Worm (Caenorhabditis elegans) whole organism, L1 larva: Measurements from ENCODE around the gene mpst-2.

Experiments used
- C16A3.4 ChIP-seq: fragments of 150-350 bp; optimal IDR thresholded peaks from 2 replicates; lab custom pipeline; 2014; ENCODE audit warnings: missing biosample characterization, missing genetic modification characterization
- aha-1 ChIP-seq: fragments of 150-350 bp; optimal IDR thresholded peaks from 2 replicates; lab custom pipeline; 2014; ENCODE audit warnings: missing biosample characterization, missing genetic modification characterization
- alr-1 ChIP-seq: fragments of 200-800 bp; sonication (Bioruptor generic); optimal IDR thresholded peaks from 2 replicates; lab custom pipeline; 2018; ENCODE audit warnings: borderline replicate concordance, mild to moderate bottlenecking, missing genetic modification characterization, missing compliant biosample characterization
- aly-2 ChIP-seq: fragments of 150-350 bp; optimal IDR thresholded peaks from 2 replicates; lab custom pipeline; 2014; ENCODE audit warnings: missing biosample characterization, missing genetic modification characterization
- ceh-82 ChIP-seq, 3 experiments: fragments of 150-350 bp in 1 of 3; sonication (generic microtip) in 2 of 3; optimal IDR thresholded peaks; 2 replicates each; lab custom pipeline; 2014 to 2017; ENCODE audit warnings: missing biosample characterization in 3 of 3, missing genetic modification characterization in 3 of 3
- ceh-88 ChIP-seq: fragments of 200-800 bp; sonication (Bioruptor generic); IDR thresholded peaks from 2 replicates; pipeline ENCODE4 v1.3.6; 2022; ENCODE audit warnings: missing genetic modification characterization, missing compliant biosample characterization
- ceh-90 ChIP-seq: sonication (generic microtip); optimal IDR thresholded peaks from 2 replicates; lab custom pipeline; 2016; ENCODE audit warnings: missing genetic modification characterization, missing compliant biosample characterization
- ces-1 ChIP-seq: fragments of 150-350 bp; optimal IDR thresholded peaks from 2 replicates; lab custom pipeline; 2014; ENCODE audit warnings: missing biosample characterization, missing genetic modification reagents, missing genetic modification characterization
- dpl-1 ChIP-seq, 3 experiments: fragments of 150-350 bp in 2 of 3; sonication (generic microtip) in 1 of 3; optimal IDR thresholded peaks; 2 replicates each; lab custom pipeline; 2014 to 2017; ENCODE audit warnings: missing biosample characterization in 3 of 3, missing genetic modification characterization in 3 of 3, missing genetic modification reagents in 3 of 3
- dsc-1 ChIP-seq: sonication (generic microtip); optimal IDR thresholded peaks from 2 replicates; lab custom pipeline; 2016; ENCODE audit warnings: mild to moderate bottlenecking, missing genetic modification characterization, missing compliant biosample characterization
- efl-3 ChIP-seq: fragments of 200-800 bp; sonication (Bioruptor generic); optimal IDR thresholded peaks from 2 replicates; lab custom pipeline; 2018; ENCODE audit warnings: mild to moderate bottlenecking, missing genetic modification characterization, missing compliant biosample characterization
- elt-2 ChIP-seq: sonication (generic microtip); optimal IDR thresholded peaks from 2 replicates; lab custom pipeline; 2016; ENCODE audit warnings: missing genetic modification characterization, mild to moderate bottlenecking, inconsistent platforms, missing compliant biosample characterization, missing genetic modification reagents
- ets-5 ChIP-seq: fragments of 200-800 bp; sonication (Bioruptor generic); IDR thresholded peaks from 2 replicates; pipeline ENCODE4 v1.3.6; 2022; ENCODE audit warnings: missing genetic modification characterization, missing compliant biosample characterization
- fkh-10 ChIP-seq: sonication (generic microtip); optimal IDR thresholded peaks from 2 replicates; lab custom pipeline; 2017; ENCODE audit warnings: missing biosample characterization, missing genetic modification reagents, missing genetic modification characterization
- fkh-4 ChIP-seq: sonication (generic microtip); optimal IDR thresholded peaks from 2 replicates; lab custom pipeline; 2016; ENCODE audit warnings: missing compliant biosample characterization, missing genetic modification characterization, borderline replicate concordance
- fos-1 ChIP-seq: fragments of 150-350 bp; optimal IDR thresholded peaks from 2 replicates; lab custom pipeline; 2014; ENCODE audit warnings: missing biosample characterization, missing genetic modification characterization
- lin-13 ChIP-seq: fragments of 150-350 bp; optimal IDR thresholded peaks from 2 replicates; lab custom pipeline; 2014; ENCODE audit warnings: missing biosample characterization, missing genetic modification reagents, missing genetic modification characterization
- lin-14 ChIP-seq: fragments of 200-800 bp; sonication (Bioruptor generic); optimal IDR thresholded peaks from 2 replicates; lab custom pipeline; 2018; ENCODE audit warnings: mild to moderate bottlenecking, missing genetic modification characterization, moderate library complexity, missing compliant biosample characterization
- lin-15B ChIP-seq: fragments of 150-350 bp; sonication (generic microtip); optimal IDR thresholded peaks from 3 replicates; lab custom pipeline; 2014; ENCODE audit warnings: missing biosample characterization, missing genetic modification characterization
- lir-3 ChIP-seq: sonication (generic microtip); optimal IDR thresholded peaks from 2 replicates; lab custom pipeline; 2016; ENCODE audit warnings: mild to moderate bottlenecking, missing genetic modification characterization, moderate library complexity, missing compliant biosample characterization; ENCODE audit not compliant: poor library complexity
- lsy-2 ChIP-seq, 2 experiments: fragments of 150-350 bp; optimal IDR thresholded peaks; 2 replicates each; lab custom pipeline; 2014; ENCODE audit warnings: missing biosample characterization in 2 of 2, missing genetic modification characterization in 2 of 2
- mab-9 ChIP-seq: fragments of 200-800 bp; sonication (Bioruptor generic); IDR thresholded peaks from 2 replicates; pipeline ENCODE4 v1.3.6; 2022; ENCODE audit warnings: missing genetic modification reagents, missing genetic modification characterization, missing compliant biosample characterization
- mef-2 ChIP-seq: fragments of 150-350 bp; optimal IDR thresholded peaks from 2 replicates; lab custom pipeline; 2014; ENCODE audit warnings: missing biosample characterization, missing genetic modification characterization
- mep-1 ChIP-seq: fragments of 150-350 bp; optimal IDR thresholded peaks from 2 replicates; lab custom pipeline; 2014; ENCODE audit warnings: missing biosample characterization, missing genetic modification characterization
- nhr-12 ChIP-seq: sonication (generic microtip); optimal IDR thresholded peaks from 2 replicates; lab custom pipeline; 2017; ENCODE audit warnings: missing biosample characterization, missing genetic modification characterization
- nhr-19 ChIP-seq: fragments of 200-800 bp; sonication (Bioruptor generic); conservative IDR thresholded peaks from 2 replicates; pipeline ENCODE4 v1.3.6; 2022; ENCODE audit warnings: missing genetic modification characterization, missing compliant biosample characterization
- nhr-237 ChIP-seq: fragments of 150-350 bp; optimal IDR thresholded peaks from 2 replicates; lab custom pipeline; 2014; ENCODE audit warnings: missing biosample characterization, missing genetic modification characterization
- nhr-28 ChIP-seq: fragments of 150-350 bp; optimal IDR thresholded peaks from 2 replicates; lab custom pipeline; 2014; ENCODE audit warnings: missing biosample characterization, missing genetic modification characterization
- nhr-71 ChIP-seq: sonication (generic microtip); optimal IDR thresholded peaks from 2 replicates; lab custom pipeline; 2016; ENCODE audit warnings: mild to moderate bottlenecking, missing genetic modification characterization, moderate library complexity, missing compliant biosample characterization
- nhr-84 ChIP-seq: sonication (generic microtip); optimal IDR thresholded peaks from 2 replicates; lab custom pipeline; 2017; ENCODE audit warnings: missing biosample characterization, missing genetic modification characterization
- pax-3 ChIP-seq: fragments of 200-800 bp; sonication (Bioruptor generic); optimal IDR thresholded peaks from 2 replicates; lab custom pipeline; 2018; ENCODE audit warnings: mild to moderate bottlenecking, missing genetic modification characterization, moderate library complexity, missing compliant biosample characterization
- pqm-1 ChIP-seq: sonication (generic microtip); optimal IDR thresholded peaks from 3 replicates; lab custom pipeline; 2017; ENCODE audit warnings: missing biosample characterization, missing genetic modification characterization
- snpc-4 ChIP-seq: fragments of 150-350 bp; optimal IDR thresholded peaks from 2 replicates; lab custom pipeline; 2014; ENCODE audit warnings: missing biosample characterization, missing genetic modification characterization
- sptf-1 ChIP-seq: fragments of 150-350 bp; optimal IDR thresholded peaks from 2 replicates; lab custom pipeline; 2014; ENCODE audit warnings: missing biosample characterization, missing genetic modification characterization
- sup-37 ChIP-seq: fragments of 200-800 bp; sonication (Bioruptor generic); optimal IDR thresholded peaks from 2 replicates; lab custom pipeline; 2018; ENCODE audit warnings: mild to moderate bottlenecking, missing genetic modification characterization, missing compliant biosample characterization
- unc-30 ChIP-seq: sonication (generic microtip); optimal IDR thresholded peaks from 2 replicates; lab custom pipeline; 2017; ENCODE audit warnings: missing biosample characterization, missing genetic modification characterization
- unc-98 ChIP-seq: fragments of 200-800 bp; sonication (Bioruptor generic); IDR thresholded peaks from 2 replicates; pipeline ENCODE4 v1.3.6; 2022; ENCODE audit warnings: missing genetic modification characterization, missing compliant biosample characterization
- zag-1 ChIP-seq: fragments of 150-350 bp; optimal IDR thresholded peaks from 2 replicates; lab custom pipeline; 2014; ENCODE audit warnings: missing biosample characterization, missing genetic modification characterization
- zip-4 ChIP-seq: fragments of 200-800 bp; sonication (Bioruptor generic); optimal IDR thresholded peaks from 2 replicates; lab custom pipeline; 2018; ENCODE audit warnings: mild to moderate bottlenecking, missing genetic modification characterization, moderate library complexity, missing compliant biosample characterization
- ztf-4 ChIP-seq: fragments of 150-350 bp; optimal IDR thresholded peaks from 2 replicates; lab custom pipeline; 2014; ENCODE audit warnings: missing biosample characterization, missing genetic modification characterization

mpst-2 gene

ce11 chrV:14893355-14894050 lies at the start of gene mpst-2, which contains the start of gene H12D21.5:
Gene mpst-2 (minus strand): TSS chrV:14893455.
Gene H12D21.5 (plus strand): TSS chrV:14894000.
- TF ChIP-seq sup-37 (GFP tag; lab: Kevin White, UChicago) (no peak), ets-5 (GFP tag; lab: Robert Waterston, UW) (no peak), nhr-84 (tag; lab: Kevin White, UChicago) (no peak), fkh-4 (tag; lab: Kevin White, UChicago) (no peak), ztf-4 (no peak), mep-1 (tag; lab: Kevin White, UChicago) (no peak), lin-13 (GFP tag; lab: Kevin White, UChicago) (no peak), zag-1 (tag; lab: Kevin White, UChicago) (no peak), ceh-82 (tag; optimal IDR thresholded peaks at IDR 0.05; lab: Kevin White, UChicago) (no peak), unc-98 (GFP tag; lab: Robert Waterston, UW) (no peak)

- TF ChIP-seq mab-9 (GFP tag; lab: Robert Waterston, UW) (no peak), dsc-1 (tag; lab: Kevin White, UChicago) (no peak), aly-2 (tag; lab: Kevin White, UChicago) (no peak), nhr-28 (tag; lab: Kevin White, UChicago) (no peak), zag-1 (tag; lab: Kevin White, UChicago) (no peak), lin-14 (GFP tag; lab: Kevin White, UChicago) (no peak), ets-5 (GFP tag; lab: Robert Waterston, UW) (no peak), sptf-1 (no peak), pqm-1 (tag; lab: Kevin White, UChicago) (no peak)
- TF ChIP-seq, all 84 proteins: peak for 0
Measured at ce11 chrV:14942898-14943297, 49.6 kb upstream of the mpst-2 start.

ce11 chrV:14936587-14936986 lies 43.3 kb upstream of the mpst-2 start, which contains the start of gene C30G7.2:
Gene C30G7.2 (plus strand): TSS chrV:14936887.
- no peak for TF ChIP-seq nhr-71 (tag; lab: Kevin White, UChicago)
- no peak for TF ChIP-seq snpc-4 (tag; lab: Kevin White, UChicago)

ce11 chrV:14933450-14934218 lies 40.4 kb upstream of the mpst-2 start:
- TF ChIP-seq pax-3 (tag; lab: Kevin White, UChicago), result peak; percentile 6
- no peak for TF ChIP-seq ceh-82 (tag; optimal IDR thresholded peaks at IDR 0.05; lab: Kevin White, UChicago)
- TF ChIP-seq efl-3, result no peak
- peak; percentile 10 for TF ChIP-seq dsc-1 (tag; lab: Kevin White, UChicago)
- TF ChIP-seq ceh-90 (tag; lab: Kevin White, UChicago), result no peak
- TF ChIP-seq lin-14 (GFP tag; lab: Kevin White, UChicago), result peak; percentile 24
- TF ChIP-seq, all 84 proteins: peak for 3

ce11 chrV:14930168-14930567 lies 36.9 kb upstream of the mpst-2 start:
- TF ChIP-seq lin-13 (GFP tag; lab: Kevin White, UChicago) (no peak), zip-4 (GFP tag; lab: Kevin White, UChicago) (no peak), fos-1 (tag; lab: Kevin White, UChicago) (no peak), ceh-88 (GFP tag; lab: Robert Waterston, UW) (no peak), lir-3 (no peak), ces-1 (GFP tag; lab: Kevin White, UChicago) (no peak), elt-2 (tag; lab: Kevin White, UChicago) (no peak), alr-1 (no peak), aly-2 (tag; lab: Kevin White, UChicago) (no peak), sptf-1 (no peak), mef-2 (no peak), snpc-4 (tag; lab: Kevin White, UChicago) (no peak), lsy-2 (tag; optimal IDR thresholded peaks at IDR 0.05; lab: Kevin White, UChicago) (peak in 1 of 2 experiments; percentile 49), dpl-1 (GFP tag; optimal IDR thresholded peaks at IDR 0.05; lab: Kevin White, UChicago) (peak in 1 of 3 experiments; percentile 7), fkh-10 (peak; percentile 50), aha-1 (tag; lab: Kevin White, UChicago) (no peak), nhr-12 (no peak), lin-14 (GFP tag; lab: Kevin White, UChicago) (peak; percentile 86), sup-37 (GFP tag; lab: Kevin White, UChicago) (no peak), nhr-19 (GFP tag; lab: Robert Waterston, UW) (no peak), ceh-82 (tag; optimal IDR thresholded peaks at IDR 0.05; lab: Kevin White, UChicago) (peak in 1 of 3 experiments; percentile 23), C16A3.4 (no peak), lin-15B (tag; lab: Kevin White, UChicago) (no peak), zag-1 (tag; lab: Kevin White, UChicago) (no peak), dsc-1 (tag; lab: Kevin White, UChicago) (peak; percentile 8), nhr-237 (tag; lab: Kevin White, UChicago) (no peak), unc-30 (tag; lab: Kevin White, UChicago) (no peak)
